Fruit fly (Drosophila melanogaster) S2 (cell line): ENCODE measurements around the gene Arl4.

Experiments used
- CG8478 ChIP-seq: fragments of >200 bp; optimal IDR thresholded peaks from 2 replicates; lab custom pipeline; 2018
- CTCF ChIP-seq, 2 experiments: fragments of >200 bp; optimal IDR thresholded peaks; 2 replicates each; lab custom pipeline; 2018

DNA sequence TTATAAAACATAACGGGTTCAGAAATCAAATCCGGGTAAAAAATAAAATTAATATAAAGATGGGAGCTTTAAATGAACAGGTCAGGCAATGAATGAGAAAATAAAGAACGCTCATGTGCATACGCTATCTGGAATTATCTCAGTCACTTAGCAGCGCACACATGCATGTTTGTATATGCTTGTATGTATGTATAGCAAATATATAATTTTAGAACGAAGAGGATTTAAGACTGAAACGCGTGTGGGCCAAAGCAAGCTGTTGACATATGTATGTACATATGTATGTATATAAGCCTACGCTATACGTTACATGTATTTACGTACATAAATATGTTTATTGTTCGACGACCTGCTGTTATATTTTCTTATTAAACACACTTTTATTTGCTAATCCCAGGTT is 46.6 kb upstream of the Arl4 start:
- TF ChIP-seq CTCF (optimal IDR thresholded peaks at IDR 0.05; lab: Kevin White, UChicago) (no peak), CG8478 (lab: Kevin White, UChicago) (no peak)
